Worm (Caenorhabditis elegans) whole organism, L4/young adult: ENCODE measurements around the gene ctsa-1.2.
"Not testable (repeated sequence)": the region's sequence is repeated elsewhere in the genome, so short reads cannot be mapped to it uniquely, and the experiment has no call there.

Source experiments
- W03F9.2 ChIP-seq: fragments of 150-350 bp; optimal IDR thresholded peaks from 2 replicates; lab custom pipeline; 2014; ENCODE audit warnings: missing biosample characterization, missing genetic modification characterization
- dao-5 ChIP-seq: sonication (generic microtip); optimal IDR thresholded peaks from 2 replicates; lab custom pipeline; 2016; ENCODE audit warnings: missing genotype, missing genetic modification characterization, moderate library complexity, missing compliant biosample characterization

DNA sequence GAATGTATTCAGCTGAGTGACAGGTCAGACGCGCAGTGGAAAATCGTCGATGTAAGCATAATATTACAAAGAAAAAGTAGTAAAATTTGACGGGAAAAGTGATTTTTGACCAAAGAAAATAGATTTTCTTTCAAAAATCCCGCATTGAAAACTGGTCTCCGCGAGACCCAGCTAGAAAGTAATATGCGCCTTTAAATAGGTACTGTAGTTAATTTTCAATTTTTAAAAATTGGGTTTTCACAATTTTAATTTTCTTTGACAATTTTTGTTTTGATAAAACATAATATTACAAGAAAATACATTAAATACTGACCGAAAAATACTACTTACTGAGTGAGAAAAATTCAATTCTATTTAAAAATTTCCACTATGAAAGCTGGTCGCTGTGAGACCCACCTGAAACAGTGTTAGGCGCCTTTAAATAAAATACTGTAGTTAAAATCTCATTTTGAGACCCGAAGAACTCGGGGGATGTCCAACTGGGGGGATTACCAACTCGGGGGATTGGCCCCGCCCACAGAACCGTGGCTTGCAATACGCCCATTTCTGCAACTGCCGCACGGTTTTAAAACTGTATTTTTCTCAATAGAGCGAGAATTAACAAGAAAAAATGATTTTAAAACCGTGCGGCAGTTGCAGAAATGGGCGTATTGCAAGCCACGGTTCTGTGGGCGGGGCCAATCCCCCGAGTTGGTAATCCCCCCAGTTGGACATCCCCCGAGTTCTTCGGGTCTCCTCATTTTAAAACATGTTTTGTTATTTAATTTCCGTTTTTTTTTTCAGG, 43.8 kb upstream of the ctsa-1.2 start, which contains the start of gene tars-1:
- not testable (repeated sequence) for TF ChIP-seq W03F9.2 (tag; lab: Kevin White, UChicago); dao-5
